Fruit fly (Drosophila melanogaster) whole organism, embryonic: ENCODE data around the gene Hmt4-20.

Experiments used
- CG10267 ChIP-seq: fragments of 200-800 bp; sonication (Bioruptor generic); optimal IDR thresholded peaks from 2 replicates; lab custom pipeline; 2018; ENCODE audit warnings: missing biosample characterization, mild to moderate bottlenecking, missing genetic modification characterization, moderate library complexity
- CG10366 ChIP-seq: fragments of 200-800 bp; sonication (Bioruptor generic); IDR thresholded peaks from 2 replicates; pipeline ENCODE4 v1.3.6; 2022; ENCODE audit warnings: missing biosample characterization, missing genetic modification characterization
- CG10543 ChIP-seq: fragments of 200-800 bp; sonication (Bioruptor generic); optimal IDR thresholded peaks from 3 replicates; lab custom pipeline; 2017; ENCODE audit warnings: missing biosample characterization, mild to moderate bottlenecking, missing genetic modification characterization, moderate library complexity
- CG12219 ChIP-seq: fragments of 200-800 bp; sonication (Bioruptor generic); optimal IDR thresholded peaks from 3 replicates; lab custom pipeline; 2018; ENCODE audit warnings: missing biosample characterization, mild to moderate bottlenecking, missing genetic modification characterization
- CG15601 ChIP-seq: fragments of 200-800 bp; sonication (Bioruptor generic); optimal IDR thresholded peaks from 3 replicates; lab custom pipeline; 2019; ENCODE audit warnings: missing biosample characterization, mild to moderate bottlenecking, missing genetic modification characterization, moderate library complexity
- CG17912 ChIP-seq: fragments of 200-800 bp; sonication (Bioruptor generic); optimal IDR thresholded peaks from 2 replicates; lab custom pipeline; 2018; ENCODE audit warnings: missing biosample characterization, mild to moderate bottlenecking, missing genetic modification characterization
- CG4707 ChIP-seq: fragments of 200-800 bp; sonication (Bioruptor generic); optimal IDR thresholded peaks from 2 replicates; lab custom pipeline; 2018; ENCODE audit warnings: missing biosample characterization, mild to moderate bottlenecking, missing genetic modification characterization, moderate library complexity
- CG6175 ChIP-seq: fragments of 200-800 bp; sonication (Bioruptor generic); IDR thresholded peaks from 3 replicates; pipeline ENCODE4 v1.3.6; 2022; ENCODE audit warnings: missing biosample characterization, missing genetic modification characterization
- CG7357 ChIP-seq: fragments of 200-800 bp; sonication (Bioruptor generic); IDR thresholded peaks from 3 replicates; pipeline ENCODE4 v1.3.6; 2022; ENCODE audit warnings: missing biosample characterization, missing genetic modification characterization
- CG7556 ChIP-seq: fragments of 200-800 bp; sonication (Bioruptor generic); optimal IDR thresholded peaks from 2 replicates; lab custom pipeline; 2017; ENCODE audit warnings: missing biosample characterization, mild to moderate bottlenecking, missing genetic modification characterization
- CG7987 ChIP-seq: fragments of 200-800 bp; sonication (Bioruptor generic); optimal IDR thresholded peaks from 2 replicates; lab custom pipeline; 2018; ENCODE audit warnings: missing biosample characterization, mild to moderate bottlenecking, missing genetic modification characterization, moderate library complexity
- CG8388 ChIP-seq: fragments of 200-800 bp; sonication (Bioruptor generic); optimal IDR thresholded peaks from 2 replicates; lab custom pipeline; 2019; ENCODE audit warnings: missing biosample characterization, mild to moderate bottlenecking, missing genetic modification characterization, moderate library complexity
- Dbx ChIP-seq: fragments of 200-800 bp; sonication (Bioruptor generic); IDR thresholded peaks from 3 replicates; pipeline ENCODE4 v1.3.6; 2022; ENCODE audit warnings: missing biosample characterization, missing genetic modification characterization
- Deaf1 ChIP-seq: fragments of 200-800 bp; optimal IDR thresholded peaks from 3 replicates; lab custom pipeline; 2019; ENCODE audit warnings: missing biosample characterization, mild to moderate bottlenecking, missing genetic modification characterization, moderate library complexity
- Eip74EF ChIP-seq, 2 experiments: fragments of 200-800 bp in 1 of 2; fragments of >200 bp in 1 of 2; sonication (Bioruptor generic) in 1 of 2; optimal IDR thresholded peaks; 2 replicates each; lab custom pipeline; 2017 to 2019; ENCODE audit warnings: missing biosample characterization in 2 of 2, missing genetic modification characterization in 2 of 2, mild to moderate bottlenecking in 1 of 2, moderate library complexity in 1 of 2
- Fer2 ChIP-seq: fragments of 200-800 bp; sonication (Bioruptor generic); optimal IDR thresholded peaks from 2 replicates; lab custom pipeline; 2018; ENCODE audit warnings: missing biosample characterization, mild to moderate bottlenecking, missing genetic modification characterization, moderate library complexity
- GATAe ChIP-seq: fragments of 200-800 bp; sonication (Bioruptor generic); conservative IDR thresholded peaks from 2 replicates; pipeline ENCODE4 v1.3.6; 2022; ENCODE audit warnings: missing biosample characterization, missing genetic modification characterization
- HHEX ChIP-seq: fragments of 200-800 bp; sonication (Bioruptor generic); optimal IDR thresholded peaks from 3 replicates; lab custom pipeline; 2017; ENCODE audit warnings: missing biosample characterization, mild to moderate bottlenecking, missing genetic modification characterization, missing genetic modification reagents
- Hey ChIP-seq: fragments of 200-800 bp; sonication (Bioruptor generic); optimal IDR thresholded peaks from 3 replicates; lab custom pipeline; 2018; ENCODE audit warnings: missing biosample characterization, mild to moderate bottlenecking, missing genetic modification characterization
- HmgZ ChIP-seq: fragments of 200-800 bp; sonication (Bioruptor generic); optimal IDR thresholded peaks from 2 replicates; lab custom pipeline; 2018; ENCODE audit warnings: missing biosample characterization, mild to moderate bottlenecking, missing genetic modification characterization
- Hr39 ChIP-seq: fragments of >200 bp; optimal IDR thresholded peaks from 2 replicates; lab custom pipeline; 2017
- Hr78 ChIP-seq, 2 experiments: fragments of 200-800 bp in 1 of 2; fragments of >200 bp in 1 of 2; sonication (Bioruptor generic) in 1 of 2; optimal IDR thresholded peaks; 2 replicates each; lab custom pipeline; 2017 to 2019; ENCODE audit warnings: missing biosample characterization in 2 of 2, missing genetic modification characterization in 2 of 2, mild to moderate bottlenecking in 1 of 2, moderate library complexity in 1 of 2
- Med ChIP-seq: fragments of 200-800 bp; sonication (Bioruptor generic); peaks from one replicate; lab custom pipeline; 2016; ENCODE audit warnings: missing biosample characterization, missing genetic modification characterization, mild to moderate bottlenecking, inconsistent platforms, moderate library complexity
- Mes4 ChIP-seq: fragments of 200-800 bp; sonication (Bioruptor generic); optimal IDR thresholded peaks from 2 replicates; lab custom pipeline; 2016; ENCODE audit warnings: missing biosample characterization, missing genetic modification characterization
- NfI ChIP-seq: fragments of 200-800 bp; sonication (Bioruptor generic); optimal IDR thresholded peaks from 3 replicates; lab custom pipeline; 2018; ENCODE audit warnings: missing biosample characterization, mild to moderate bottlenecking, missing genetic modification characterization, moderate library complexity
- Poxn ChIP-seq: fragments of 200-800 bp; sonication (Bioruptor generic); IDR thresholded peaks from 2 replicates; pipeline ENCODE4 v1.3.6; 2022; ENCODE audit warnings: missing biosample characterization, missing genetic modification characterization
- Rfx ChIP-seq: fragments of 200-800 bp; sonication (Bioruptor generic); IDR thresholded peaks from 2 replicates; pipeline ENCODE4 v1.3.6; 2022; ENCODE audit warnings: missing biosample characterization, missing genetic modification characterization
- Tbp ChIP-seq: fragments of >200 bp; optimal IDR thresholded peaks from 2 replicates; lab custom pipeline; 2018; ENCODE audit warnings: missing biosample characterization, missing genetic modification characterization
- abd-A ChIP-seq: fragments of 200-800 bp; sonication (Bioruptor generic); optimal IDR thresholded peaks from 3 replicates; lab custom pipeline; 2019; ENCODE audit warnings: missing biosample characterization, mild to moderate bottlenecking, missing genetic modification characterization, moderate library complexity
- bowl ChIP-seq: fragments of 200-800 bp; sonication (Bioruptor generic); IDR thresholded peaks from 2 replicates; pipeline ENCODE4 v1.3.6; 2022; ENCODE audit warnings: missing biosample characterization, missing genetic modification characterization
- chinmo ChIP-seq: fragments of 200-800 bp; sonication (Bioruptor generic); IDR thresholded peaks from 4 replicates; pipeline ENCODE4 v1.3.6; 2022; ENCODE audit warnings: missing biosample characterization, missing genetic modification characterization; ENCODE audit not compliant: partially characterized antibody
- chm ChIP-seq: fragments of 200-800 bp; sonication (Bioruptor generic); IDR thresholded peaks from 2 replicates; pipeline ENCODE4 v1.3.6; 2022; ENCODE audit warnings: missing biosample characterization, missing genetic modification characterization
- crol ChIP-seq: fragments of 200-800 bp; sonication (Bioruptor generic); IDR thresholded peaks from 2 replicates; pipeline ENCODE4 v1.3.6; 2022; ENCODE audit warnings: missing biosample characterization, missing genetic modification characterization
- danr ChIP-seq: fragments of 200-800 bp; sonication (Bioruptor generic); IDR thresholded peaks from 2 replicates; pipeline ENCODE4 v1.3.6; 2022; ENCODE audit warnings: missing biosample characterization, missing genetic modification characterization
- disco-r ChIP-seq: fragments of 200-800 bp; sonication (Bioruptor generic); optimal IDR thresholded peaks from 2 replicates; lab custom pipeline; 2016; ENCODE audit warnings: missing biosample characterization, missing genetic modification characterization
- ems ChIP-seq: fragments of 200-800 bp; sonication (Bioruptor generic); optimal IDR thresholded peaks from 3 replicates; lab custom pipeline; 2016; ENCODE audit warnings: missing biosample characterization, missing genetic modification characterization
- exex ChIP-seq: fragments of 200-800 bp; sonication (Bioruptor generic); optimal IDR thresholded peaks from 4 replicates; lab custom pipeline; 2018; ENCODE audit warnings: missing biosample characterization, mild to moderate bottlenecking, missing genetic modification characterization, moderate library complexity
- gcm ChIP-seq: fragments of 200-800 bp; sonication (Bioruptor generic); optimal IDR thresholded peaks from 2 replicates; lab custom pipeline; 2019; ENCODE audit warnings: missing biosample characterization, mild to moderate bottlenecking, missing genetic modification characterization, moderate library complexity
- gem ChIP-seq: fragments of 200-800 bp; sonication (Bioruptor generic); optimal IDR thresholded peaks from 2 replicates; lab custom pipeline; 2019; ENCODE audit warnings: missing biosample characterization, mild to moderate bottlenecking, missing genetic modification characterization, moderate library complexity
- hkb ChIP-seq, 2 experiments: fragments of 200-800 bp in 1 of 2; fragments of >200 bp in 1 of 2; sonication (Bioruptor generic) in 1 of 2; IDR thresholded peaks in 1 of 2; optimal IDR thresholded peaks in 1 of 2; 2 replicates each; pipeline versions ENCODE4 v1.3.6 to Lab custom; 2017 to 2022; ENCODE audit warnings: missing biosample characterization in 1 of 2, missing genetic modification characterization in 1 of 2
- luna ChIP-seq: fragments of 200-800 bp; sonication (Bioruptor generic); optimal IDR thresholded peaks from 2 replicates; lab custom pipeline; 2016; ENCODE audit warnings: missing biosample characterization, missing genetic modification characterization
- mirr ChIP-seq: fragments of 200-800 bp; sonication (Bioruptor generic); optimal IDR thresholded peaks from 3 replicates; lab custom pipeline; 2018; ENCODE audit warnings: missing biosample characterization, mild to moderate bottlenecking, missing genetic modification characterization
- mld ChIP-seq: fragments of 200-800 bp; sonication (Bioruptor generic); IDR thresholded peaks from 3 replicates; pipeline ENCODE4 v1.3.6; 2022; ENCODE audit warnings: missing biosample characterization, missing genetic modification characterization; ENCODE audit not compliant: partially characterized antibody
- nerfin-2 ChIP-seq: fragments of 200-800 bp; sonication (Bioruptor generic); IDR thresholded peaks from 2 replicates; pipeline ENCODE4 v1.3.6; 2022; ENCODE audit warnings: missing biosample characterization, missing genetic modification characterization; ENCODE audit not compliant: partially characterized antibody
- odd ChIP-seq: fragments of 200-800 bp; sonication (Bioruptor generic); optimal IDR thresholded peaks from 2 replicates; lab custom pipeline; 2017; ENCODE audit warnings: missing biosample characterization, mild to moderate bottlenecking, missing genetic modification characterization
- sd ChIP-seq: fragments of 200-800 bp; sonication (Bioruptor generic); optimal IDR thresholded peaks from 3 replicates; lab custom pipeline; 2018; ENCODE audit warnings: missing biosample characterization, mild to moderate bottlenecking, missing genetic modification characterization, moderate library complexity
- shn ChIP-seq: fragments of 200-800 bp; sonication (Bioruptor generic); optimal IDR thresholded peaks from 3 replicates; lab custom pipeline; 2016; ENCODE audit warnings: missing biosample characterization, missing genetic modification characterization
- sug ChIP-seq: fragments of 200-800 bp; optimal IDR thresholded peaks from 2 replicates; lab custom pipeline; 2019; ENCODE audit warnings: missing biosample characterization, mild to moderate bottlenecking, missing genetic modification characterization, moderate library complexity
- tup ChIP-seq: fragments of 200-800 bp; sonication (Bioruptor generic); optimal IDR thresholded peaks from 2 replicates; lab custom pipeline; 2016; ENCODE audit warnings: missing biosample characterization, mild to moderate bottlenecking, missing genetic modification characterization, moderate library complexity
- vvl ChIP-seq: fragments of 200-800 bp; sonication (Bioruptor generic); IDR thresholded peaks from 2 replicates; pipeline ENCODE4 v1.3.6; 2022; ENCODE audit warnings: missing biosample characterization, missing genetic modification characterization
- yki ChIP-seq: fragments of >200 bp; optimal IDR thresholded peaks from 3 replicates; lab custom pipeline; 2018

Gene Hmt4-20

DNA sequence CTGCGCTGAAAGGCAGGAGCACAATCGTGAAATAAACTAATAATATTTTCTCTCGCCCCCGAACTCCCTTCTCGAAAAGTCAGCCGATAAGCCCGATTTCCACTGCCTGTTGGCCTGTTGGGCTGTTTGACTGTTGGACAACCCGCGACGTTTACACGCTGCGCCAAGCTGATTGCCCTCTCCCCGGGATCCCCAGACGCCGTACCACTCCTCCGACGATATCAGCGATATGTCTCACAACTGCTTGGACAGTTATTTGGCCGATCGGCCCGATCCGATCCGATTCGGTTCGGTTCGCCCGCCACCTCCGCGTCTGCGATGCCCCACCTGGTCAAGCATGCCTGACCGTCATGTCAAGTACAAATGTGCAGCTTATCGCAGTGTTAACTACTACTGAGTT is 56.1 kb downstream of the Hmt4-20 start:
- TF ChIP-seq hkb (optimal IDR thresholded peaks at IDR 0.05; lab: Kevin White, UChicago) (no peak), hkb (GFP tag; IDR thresholded peaks at IDR 0.05; lab: Robert Waterston, UW) (no peak), disco-r (GFP tag; lab: Kevin White, UChicago) (no peak), Dbx (GFP tag; lab: Robert Waterston, UW) (no peak), Poxn (no peak), odd (no peak), CG12219 (GFP tag; lab: Kevin White, UChicago) (no peak), HmgZ (tag; lab: Kevin White, UChicago) (peak; percentile 43), mirr (GFP tag; lab: Kevin White, UChicago) (peak; percentile 93), CG10543 (GFP tag; lab: Kevin White, UChicago) (peak; percentile 75), shn (GFP tag; lab: Kevin White, UChicago) (no peak), luna (GFP tag; lab: Kevin White, UChicago) (no peak), CG8388 (GFP tag; lab: Kevin White, UChicago) (no peak), abd-A (tag; lab: Kevin White, UChicago) (no peak), CG7987 (GFP tag; lab: Kevin White, UChicago) (peak; percentile 84), CG6175 (no peak), CG4707 (no peak), sd (peak; percentile 9), Mes4 (no peak), crol (GFP tag; lab: Robert Waterston, UW) (peak; percentile 90), ems (no peak), NfI (GFP tag; lab: Kevin White, UChicago) (no peak), gcm (no peak), nerfin-2 (GFP tag; lab: Robert Waterston, UW) (no peak), sug (tag; lab: Kevin White, UChicago) (peak; percentile 83), yki (lab: Kevin White, UChicago) (no peak), vvl (GFP tag; lab: Robert Waterston, UW) (no peak), Med (peak; percentile 79), exex (tag; lab: Kevin White, UChicago) (peak; percentile 74), Fer2 (tag; lab: Kevin White, UChicago) (no peak), Hey (tag; lab: Kevin White, UChicago) (peak; percentile 76), CG15601 (tag; lab: Kevin White, UChicago) (no peak), CG7556 (GFP tag; lab: Kevin White, UChicago) (no peak), Rfx (0 out of 2 replicates have a peak, but pooled peaks have one; percentile 8), gem (peak; percentile 9), chinmo (GFP tag; lab: Robert Waterston, UW) (peak; percentile 69; the same call in 2 of the 4 replicates), danr (GFP tag; lab: Robert Waterston, UW) (no peak), Deaf1 (peak; percentile 81), CG17912 (GFP tag; lab: Kevin White, UChicago) (no peak), chm (no peak), Tbp (GFP tag; lab: Kevin White, UChicago) (no peak), CG10366 (GFP tag; lab: Robert Waterston, UW) (no peak), tup (GFP tag; lab: Kevin White, UChicago) (no peak), bowl (no peak), HHEX (GFP tag; lab: Kevin White, UChicago) (no peak), mld (GFP tag; lab: Robert Waterston, UW) (no peak), Eip74EF (GFP tag; optimal IDR thresholded peaks at IDR 0.05; lab: Kevin White, UChicago) (no peak), Hr39 (no peak), CG10267 (tag; lab: Kevin White, UChicago) (no peak), GATAe (GFP tag; lab: Robert Waterston, UW) (peak; percentile 81), CG7357 (GFP tag; lab: Robert Waterston, UW) (no peak), Hr78 (GFP tag; optimal IDR thresholded peaks at IDR 0.05; lab: Kevin White, UChicago) (peak in 1 of 2 experiments; percentile 18)
